Fruit fly (Drosophila melanogaster) whole organism, pupa: Measurements from ENCODE around the gene Tcs3.

Experiments
- CG17806 ChIP-seq: fragments of 200-800 bp; sonication (Bioruptor generic); optimal IDR thresholded peaks from 2 replicates; lab custom pipeline; 2018; ENCODE audit warnings: missing biosample characterization, mild to moderate bottlenecking, missing genetic modification characterization, moderate library complexity
- CG8159 ChIP-seq: fragments of 200-800 bp; sonication (Bioruptor generic); optimal IDR thresholded peaks from 3 replicates; lab custom pipeline; 2018; ENCODE audit warnings: missing biosample characterization, mild to moderate bottlenecking, missing genetic modification characterization, moderate library complexity
- EcR ChIP-seq: fragments of 200-800 bp; sonication (Bioruptor generic); optimal IDR thresholded peaks from 3 replicates; lab custom pipeline; 2019; ENCODE audit warnings: missing biosample characterization, missing genetic modification characterization, mild to moderate bottlenecking, moderate library complexity, missing genetic modification reagents
- Ets98B ChIP-seq: fragments of 200-800 bp; sonication (Bioruptor generic); IDR thresholded peaks from 2 replicates; pipeline ENCODE4 v1.3.6; 2022; ENCODE audit warnings: missing biosample characterization, missing genetic modification characterization
- gl ChIP-seq: fragments of 200-800 bp; sonication (Bioruptor generic); optimal IDR thresholded peaks from 2 replicates; lab custom pipeline; 2018; ENCODE audit warnings: missing biosample characterization, mild to moderate bottlenecking, missing genetic modification characterization
- rn ChIP-seq: fragments of 200-800 bp; sonication (Bioruptor generic); IDR thresholded peaks from 2 replicates; pipeline ENCODE4 v1.3.6; 2022; ENCODE audit warnings: missing biosample characterization, missing genetic modification characterization

DNA sequence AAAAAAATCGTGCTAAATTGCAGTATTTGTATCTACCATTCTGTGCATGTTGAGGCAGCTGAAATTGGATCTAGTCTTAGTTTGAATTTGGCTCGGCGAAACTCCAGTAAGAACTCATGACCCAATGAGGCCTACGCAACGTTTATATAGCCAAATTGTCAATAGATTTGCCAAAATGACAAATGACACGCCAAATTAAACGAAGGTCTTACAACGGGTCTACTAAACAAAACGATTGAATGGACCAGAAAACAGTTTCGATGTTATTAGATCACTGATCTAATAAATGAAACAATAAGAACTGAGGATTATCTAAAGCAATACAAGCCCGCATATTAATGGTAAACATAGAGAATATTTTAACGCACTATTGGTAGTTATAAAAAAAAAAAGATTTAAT lies 30.6 kb upstream of the Tcs3 start, which contains the start of gene CG42718:
- TF ChIP-seq gl (no peak), rn (GFP tag; lab: Robert Waterston, UW) (no peak), CG17806 (tag; lab: Kevin White, UChicago) (no peak), EcR (GFP tag; lab: Kevin White, UChicago) (no peak), CG8159 (tag; lab: Kevin White, UChicago) (no peak), Ets98B (GFP tag; lab: Robert Waterston, UW) (no peak)
